Fruit fly (Drosophila melanogaster) whole organism, adult: ENCODE measurements around the gene CG33272.

ENCODE experiments used
- CG1620 ChIP-seq: fragments of 200-800 bp; sonication (Bioruptor generic); optimal IDR thresholded peaks from 2 replicates; lab custom pipeline; 2016; ENCODE audit warnings: missing biosample characterization, missing genetic modification characterization
- cnc ChIP-seq, 2 experiments: fragments of >200 bp; optimal IDR thresholded peaks; 2 replicates each; lab custom pipeline; 2017
- kay ChIP-seq: fragments of 200-800 bp; sonication (Bioruptor generic); peaks from one replicate; lab custom pipeline; 2016; ENCODE audit warnings: missing biosample characterization, missing genetic modification characterization, borderline replicate concordance
- ovo ChIP-seq: fragments of 200-800 bp; sonication (Bioruptor generic); optimal IDR thresholded peaks from 2 replicates; lab custom pipeline; 2016; ENCODE audit warnings: missing biosample characterization, missing genetic modification characterization
- tj ChIP-seq: fragments of 200-800 bp; sonication (Bioruptor generic); optimal IDR thresholded peaks from 3 replicates; lab custom pipeline; 2017; ENCODE audit warnings: missing biosample characterization, mild to moderate bottlenecking, missing genetic modification characterization, moderate library complexity

DNA sequence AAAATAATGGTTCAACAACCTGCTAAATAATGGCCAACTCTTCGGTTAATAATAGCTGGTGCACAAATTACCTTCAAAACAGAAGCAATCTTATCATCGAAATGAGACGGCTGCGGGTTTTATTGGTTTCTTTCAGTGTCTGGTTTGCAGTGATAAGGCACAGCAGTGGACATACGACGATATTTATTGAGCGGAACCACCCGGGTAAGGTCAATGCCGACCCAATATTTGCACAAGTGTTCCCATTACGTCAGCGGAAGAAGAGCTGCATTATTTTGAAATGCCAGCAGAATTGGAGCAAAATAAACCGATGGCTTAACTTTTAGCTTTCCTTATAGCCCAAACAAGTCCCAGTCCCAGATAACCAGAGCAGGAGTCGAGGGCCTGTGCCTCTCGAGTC lies 15.4 kb upstream of the CG33272 start:
- TF ChIP-seq cnc (optimal IDR thresholded peaks at IDR 0.05; lab: Kevin White, UChicago) = no peak
- TF ChIP-seq tj (GFP tag; lab: Kevin White, UChicago) = peak; percentile 20
- peak; percentile 61 for TF ChIP-seq kay (GFP tag; lab: Kevin White, UChicago)
- TF ChIP-seq CG1620 (GFP tag; lab: Kevin White, UChicago) = no peak
- TF ChIP-seq ovo = peak; percentile 12
